Fruit fly (Drosophila melanogaster) whole organism, embryonic: ENCODE measurements around the gene CG4293.
A peak's percentile ranks its signal among the peaks of the same experiment; 100 is the strongest.

Experiments
- CG11247 ChIP-seq: fragments of 200-800 bp; sonication (Bioruptor generic); IDR thresholded peaks from 2 replicates; pipeline ENCODE4 v1.3.6; 2022; ENCODE audit warnings: missing biosample characterization, missing genetic modification characterization
- CG12299 ChIP-seq: fragments of 200-800 bp; sonication (Bioruptor generic); optimal IDR thresholded peaks from 2 replicates; lab custom pipeline; 2018; ENCODE audit warnings: missing biosample characterization, mild to moderate bottlenecking, missing genetic modification characterization
- CG12659 ChIP-seq: fragments of 200-800 bp; sonication (Bioruptor generic); optimal IDR thresholded peaks from 3 replicates; lab custom pipeline; 2017; ENCODE audit warnings: mild to moderate bottlenecking, missing biosample characterization, missing genetic modification reagents, missing genetic modification characterization
- CG14014 ChIP-seq: fragments of 200-800 bp; sonication (Bioruptor generic); IDR thresholded peaks from 2 replicates; pipeline ENCODE4 v1.3.6; 2022; ENCODE audit warnings: missing biosample characterization, missing genetic modification characterization
- CG14050 ChIP-seq: fragments of 200-800 bp; sonication (Bioruptor generic); IDR thresholded peaks from 3 replicates; pipeline ENCODE4 v1.3.6; 2022; ENCODE audit warnings: missing biosample characterization, missing genetic modification characterization
- CG1602 ChIP-seq: fragments of 200-800 bp; sonication (Bioruptor generic); optimal IDR thresholded peaks from 3 replicates; lab custom pipeline; 2016; ENCODE audit warnings: missing biosample characterization, missing genetic modification characterization
- CG16813 ChIP-seq: fragments of 200-800 bp; sonication (Bioruptor generic); IDR thresholded peaks from 3 replicates; pipeline ENCODE4 v1.3.6; 2022; ENCODE audit warnings: missing biosample characterization, missing genetic modification characterization; ENCODE audit not compliant: partially characterized antibody
- CG17612 ChIP-seq: fragments of 200-800 bp; sonication (Bioruptor generic); IDR thresholded peaks from 2 replicates; pipeline ENCODE4 v1.3.6; 2022; ENCODE audit warnings: missing biosample characterization, missing genetic modification characterization
- CG18599 ChIP-seq: fragments of 200-800 bp; sonication (Bioruptor generic); optimal IDR thresholded peaks from 3 replicates; lab custom pipeline; 2017; ENCODE audit warnings: missing biosample characterization, missing genetic modification characterization, mild to moderate bottlenecking, moderate library complexity, missing genetic modification reagents
- CG18619 ChIP-seq: fragments of 200-800 bp; sonication (Bioruptor generic); optimal IDR thresholded peaks from 3 replicates; lab custom pipeline; 2017; ENCODE audit warnings: missing biosample characterization, mild to moderate bottlenecking, missing genetic modification characterization
- CG2120 ChIP-seq: fragments of 200-800 bp; sonication (Bioruptor generic); optimal IDR thresholded peaks from 3 replicates; lab custom pipeline; 2016; ENCODE audit warnings: missing biosample characterization, missing genetic modification characterization
- CG30403 ChIP-seq: fragments of 200-800 bp; sonication (Bioruptor generic); optimal IDR thresholded peaks from 3 replicates; lab custom pipeline; 2016; ENCODE audit warnings: missing biosample characterization, missing genetic modification characterization
- CG31441 ChIP-seq: fragments of 200-800 bp; sonication (Bioruptor generic); IDR thresholded peaks from 2 replicates; pipeline ENCODE4 v1.3.6; 2022; ENCODE audit warnings: missing biosample characterization, missing genetic modification characterization
- CG6683 ChIP-seq: fragments of 200-800 bp; sonication (Bioruptor generic); optimal IDR thresholded peaks from 2 replicates; lab custom pipeline; 2017; ENCODE audit warnings: missing biosample characterization, mild to moderate bottlenecking, missing genetic modification characterization, missing genetic modification reagents
- CG7556 ChIP-seq: fragments of 200-800 bp; sonication (Bioruptor generic); optimal IDR thresholded peaks from 2 replicates; lab custom pipeline; 2017; ENCODE audit warnings: missing biosample characterization, mild to moderate bottlenecking, missing genetic modification characterization
- CG8089 ChIP-seq: fragments of 200-800 bp; sonication (Bioruptor generic); optimal IDR thresholded peaks from 3 replicates; lab custom pipeline; 2016; ENCODE audit warnings: missing biosample characterization, missing genetic modification characterization
- CG9215 ChIP-seq: fragments of 200-800 bp; sonication (Bioruptor generic); IDR thresholded peaks from 2 replicates; pipeline ENCODE4 v1.3.6; 2022; ENCODE audit warnings: missing biosample characterization, missing genetic modification characterization
- CG9437 ChIP-seq: fragments of 200-800 bp; sonication (Bioruptor generic); optimal IDR thresholded peaks from 2 replicates; lab custom pipeline; 2018; ENCODE audit warnings: missing biosample characterization, mild to moderate bottlenecking, missing genetic modification characterization
- CG9609 ChIP-seq: fragments of 200-800 bp; sonication (Bioruptor generic); optimal IDR thresholded peaks from 3 replicates; lab custom pipeline; 2016; ENCODE audit warnings: missing biosample characterization, missing genetic modification characterization
- CG9932 ChIP-seq: fragments of 200-800 bp; sonication (Bioruptor generic); IDR thresholded peaks from 2 replicates; pipeline ENCODE4 v1.3.6; 2022; ENCODE audit warnings: missing biosample characterization, missing genetic modification characterization
- CkIIα-i1 ChIP-seq: fragments of 200-800 bp; sonication (Bioruptor generic); IDR thresholded peaks from 2 replicates; pipeline ENCODE4 v1.3.6; 2022; ENCODE audit warnings: missing biosample characterization, missing genetic modification characterization
- E2f2 ChIP-seq: fragments of 200-800 bp; sonication (Bioruptor generic); IDR thresholded peaks from 2 replicates; pipeline ENCODE4 v1.3.6; 2022; ENCODE audit warnings: missing biosample characterization, missing genetic modification characterization
- Ets97D ChIP-seq: fragments of 200-800 bp; sonication (Bioruptor generic); optimal IDR thresholded peaks from 3 replicates; lab custom pipeline; 2016; ENCODE audit warnings: missing biosample characterization, missing genetic modification characterization
- HLHmδ ChIP-seq: fragments of 200-800 bp; sonication (Bioruptor generic); optimal IDR thresholded peaks from 2 replicates; lab custom pipeline; 2018; ENCODE audit warnings: missing biosample characterization, mild to moderate bottlenecking, missing genetic modification characterization, moderate library complexity
- HmgZ ChIP-seq: fragments of 200-800 bp; sonication (Bioruptor generic); optimal IDR thresholded peaks from 2 replicates; lab custom pipeline; 2018; ENCODE audit warnings: missing biosample characterization, mild to moderate bottlenecking, missing genetic modification characterization
- Nf-YB ChIP-seq: fragments of 200-800 bp; sonication (Bioruptor generic); optimal IDR thresholded peaks from 3 replicates; lab custom pipeline; 2019; ENCODE audit warnings: missing biosample characterization, mild to moderate bottlenecking, missing genetic modification characterization, moderate library complexity
- Oaz ChIP-seq: fragments of 200-800 bp; sonication (Bioruptor generic); IDR thresholded peaks from 2 replicates; pipeline ENCODE4 v1.3.6; 2022; ENCODE audit warnings: missing biosample characterization, missing genetic modification characterization
- Optix ChIP-seq: fragments of 200-800 bp; sonication (Bioruptor generic); IDR thresholded peaks from 3 replicates; pipeline ENCODE4 v1.3.6; 2022; ENCODE audit warnings: missing biosample characterization, missing genetic modification characterization
- Side ChIP-seq: fragments of 200-800 bp; sonication (Bioruptor generic); optimal IDR thresholded peaks from 2 replicates; lab custom pipeline; 2016; ENCODE audit warnings: missing biosample characterization, missing genetic modification characterization
- Xrp1 ChIP-seq: fragments of 200-800 bp; sonication (Bioruptor generic); IDR thresholded peaks from 2 replicates; pipeline ENCODE4 v1.3.6; 2022; ENCODE audit warnings: missing biosample characterization, missing genetic modification characterization
- al ChIP-seq: fragments of 200-800 bp; sonication (Bioruptor generic); IDR thresholded peaks from 2 replicates; pipeline ENCODE4 v1.3.6; 2022; ENCODE audit warnings: missing biosample characterization, missing genetic modification characterization
- ase ChIP-seq: fragments of 200-800 bp; sonication (Bioruptor generic); IDR thresholded peaks from 3 replicates; pipeline ENCODE4 v1.3.6; 2022; ENCODE audit warnings: missing biosample characterization, missing genetic modification characterization
- crc ChIP-seq: fragments of 200-800 bp; sonication (Bioruptor generic); optimal IDR thresholded peaks from 2 replicates; lab custom pipeline; 2016; ENCODE audit warnings: missing biosample characterization, missing genetic modification characterization
- cwo ChIP-seq: fragments of 200-800 bp; sonication (Bioruptor generic); optimal IDR thresholded peaks from 3 replicates; lab custom pipeline; 2017; ENCODE audit warnings: missing biosample characterization, missing genetic modification characterization, mild to moderate bottlenecking, moderate library complexity, missing genetic modification reagents
- dan ChIP-seq: fragments of 200-800 bp; sonication (Bioruptor generic); IDR thresholded peaks from 2 replicates; pipeline ENCODE4 v1.3.6; 2022; ENCODE audit warnings: missing biosample characterization, missing genetic modification characterization
- fd64A ChIP-seq: fragments of 200-800 bp; sonication (Bioruptor generic); optimal IDR thresholded peaks from 3 replicates; lab custom pipeline; 2018; ENCODE audit warnings: missing biosample characterization, mild to moderate bottlenecking, missing genetic modification characterization
- fu2 ChIP-seq: fragments of 200-800 bp; sonication (Bioruptor generic); optimal IDR thresholded peaks from 2 replicates; lab custom pipeline; 2016; ENCODE audit warnings: missing biosample characterization, missing genetic modification characterization
- grn ChIP-seq: fragments of 200-800 bp; sonication (Bioruptor generic); optimal IDR thresholded peaks from 3 replicates; lab custom pipeline; 2017; ENCODE audit warnings: missing biosample characterization, missing genetic modification characterization
- hb ChIP-seq: fragments of 200-800 bp; sonication (Bioruptor generic); IDR thresholded peaks from 3 replicates; pipeline ENCODE4 v1.3.6; 2022; ENCODE audit warnings: missing biosample characterization, missing genetic modification characterization; ENCODE audit not compliant: partially characterized antibody
- pita ChIP-seq: fragments of 200-800 bp; sonication (Bioruptor generic); optimal IDR thresholded peaks from 2 replicates; lab custom pipeline; 2017; ENCODE audit warnings: missing biosample characterization, mild to moderate bottlenecking, missing genetic modification characterization
- prd ChIP-seq, 3 experiments: fragments of >200 bp in 2 of 3; fragments of 200-800 bp in 1 of 3; sonication (Bioruptor generic) in 1 of 3; optimal IDR thresholded peaks in 2 of 3; IDR thresholded peaks in 1 of 3; 2 replicates in 2 of 3; 3 replicates in 1 of 3; pipeline versions ENCODE4 v1.3.6 to Lab custom; 2017 to 2022; ENCODE audit warnings: missing biosample characterization in 1 of 3, missing genetic modification characterization in 1 of 3
- pzg ChIP-seq: fragments of 200-800 bp; sonication (Bioruptor generic); optimal IDR thresholded peaks from 3 replicates; lab custom pipeline; 2018; ENCODE audit warnings: missing biosample characterization, mild to moderate bottlenecking, missing genetic modification characterization, moderate library complexity
- salm ChIP-seq: fragments of 200-800 bp; sonication (Bioruptor generic); optimal IDR thresholded peaks from 2 replicates; lab custom pipeline; 2018; ENCODE audit warnings: missing biosample characterization, mild to moderate bottlenecking, missing genetic modification characterization
- sc ChIP-seq, 3 experiments: fragments of >200 bp in 2 of 3; fragments of 200-800 bp in 1 of 3; sonication (Bioruptor generic) in 1 of 3; optimal IDR thresholded peaks; 2 replicates in 2 of 3; 3 replicates in 1 of 3; lab custom pipeline; 2017; ENCODE audit warnings: mild to moderate bottlenecking in 1 of 3, missing biosample characterization in 1 of 3, missing genetic modification characterization in 1 of 3, missing genetic modification reagents in 1 of 3
- sd ChIP-seq: fragments of 200-800 bp; sonication (Bioruptor generic); optimal IDR thresholded peaks from 3 replicates; lab custom pipeline; 2018; ENCODE audit warnings: missing biosample characterization, mild to moderate bottlenecking, missing genetic modification characterization, moderate library complexity
- sim ChIP-seq: fragments of 200-800 bp; sonication (Bioruptor generic); IDR thresholded peaks from 2 replicates; pipeline ENCODE4 v1.3.6; 2022; ENCODE audit warnings: missing biosample characterization, missing genetic modification characterization
- sisA ChIP-seq: fragments of 200-800 bp; sonication (Bioruptor generic); IDR thresholded peaks from 2 replicates; pipeline ENCODE4 v1.3.6; 2022; ENCODE audit warnings: missing biosample characterization, missing genetic modification characterization
- slbo ChIP-seq: fragments of 200-800 bp; sonication (Bioruptor generic); IDR thresholded peaks from 2 replicates; pipeline ENCODE4 v1.3.6; 2022; ENCODE audit warnings: missing biosample characterization, missing genetic modification characterization
- sna ChIP-seq: fragments of 200-800 bp; sonication (Bioruptor generic); IDR thresholded peaks from 2 replicates; pipeline ENCODE4 v1.3.6; 2022; ENCODE audit warnings: missing biosample characterization, missing genetic modification characterization; ENCODE audit not compliant: partially characterized antibody

The CG4293 gene

DNA sequence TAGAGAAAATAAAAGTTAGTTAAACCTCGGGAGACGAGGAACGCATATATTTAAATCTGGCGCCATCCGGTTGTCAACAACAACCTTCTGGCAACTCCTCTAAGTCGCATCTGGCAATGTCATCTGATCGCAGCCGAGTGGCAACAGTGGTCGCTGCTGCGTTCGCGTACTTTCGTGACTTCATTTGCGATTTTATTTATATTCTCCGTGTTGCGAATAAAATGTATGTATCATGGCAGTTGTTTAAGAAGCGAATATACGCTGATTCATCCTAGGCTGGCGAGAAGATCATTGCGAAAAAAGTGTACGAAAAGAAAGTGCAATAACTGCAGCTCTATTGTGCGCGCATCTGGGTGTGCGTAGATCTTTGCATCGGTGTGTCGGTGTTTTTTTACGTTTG, 33.8 kb downstream of the CG4293 start, which contains the start of gene svr (continued):
- TF ChIP-seq HLHmδ (no peak), hb (GFP tag; lab: Robert Waterston, UW) (no peak), CG9437 (GFP tag; lab: Kevin White, UChicago) (no peak), CG12299 (tag; lab: Kevin White, UChicago) (no peak), fd64A (GFP tag; lab: Kevin White, UChicago) (no peak), ase (GFP tag; lab: Robert Waterston, UW) (no peak), CG14050 (GFP tag; lab: Robert Waterston, UW) (no peak), CG9215 (GFP tag; lab: Robert Waterston, UW) (peak; percentile 59), pzg (GFP tag; lab: Kevin White, UChicago) (peak; percentile 75), CG9932 (GFP tag; lab: Robert Waterston, UW) (no peak), CG16813 (GFP tag; lab: Robert Waterston, UW) (no peak), al (GFP tag; lab: Robert Waterston, UW) (no peak), sim (GFP tag; lab: Robert Waterston, UW) (no peak), CkIIα-i1 (no peak), CG12659 (GFP tag; lab: Kevin White, UChicago) (peak; percentile 48), CG9609 (GFP tag; lab: Kevin White, UChicago) (no peak)

DNA sequence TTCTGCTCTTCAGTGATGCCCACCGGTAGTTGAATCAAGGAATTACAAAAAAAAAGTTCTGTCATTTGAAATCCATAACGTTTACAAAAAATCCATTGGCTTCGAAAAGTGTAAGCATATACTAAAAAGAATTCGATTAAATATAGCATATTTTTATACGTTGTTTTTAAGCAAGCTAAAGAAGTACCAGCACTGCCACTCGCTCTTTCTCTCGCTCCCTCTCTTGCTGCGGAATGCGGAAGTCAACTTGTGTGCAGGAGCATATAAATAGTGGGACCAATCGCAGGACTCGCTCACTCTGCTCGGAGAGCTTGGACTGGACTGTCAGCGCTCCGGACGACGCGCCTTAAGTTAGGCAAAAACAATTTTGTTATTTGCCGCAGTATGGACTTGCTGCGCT, 35.5 kb downstream of the CG4293 start, which contains the start of gene CG17778:
CG17778 (plus strand) TSS at position 8 of the 400 bp plus-strand sequence.
- TF ChIP-seq slbo: peak; percentile 30; the same call in 1 of the 2 replicates
- no peak for TF ChIP-seq CG30403 (GFP tag; lab: Kevin White, UChicago)
- no peak for TF ChIP-seq prd (optimal IDR thresholded peaks at IDR 0.05; lab: Kevin White, UChicago)
- TF ChIP-seq prd (GFP tag; IDR thresholded peaks at IDR 0.05; lab: Robert Waterston, UW): 0 out of 3 replicates have a peak, but pooled peaks have one; percentile 26
- TF ChIP-seq E2f2 (GFP tag; lab: Robert Waterston, UW): no peak; the same call in 1 of the 2 replicates
- TF ChIP-seq hb (GFP tag; lab: Robert Waterston, UW): no peak
- TF ChIP-seq Optix: no peak
- peak; percentile 32 for TF ChIP-seq CG2120 (GFP tag; lab: Kevin White, UChicago)
- TF ChIP-seq CG18599 (GFP tag; lab: Kevin White, UChicago): peak; percentile 60
- no peak for TF ChIP-seq dan (GFP tag; lab: Robert Waterston, UW)
- TF ChIP-seq CG1602: no peak
- TF ChIP-seq CG7556: no peak
- TF ChIP-seq Ets97D (GFP tag; lab: Kevin White, UChicago): no peak
- TF ChIP-seq Xrp1 (GFP tag; lab: Robert Waterston, UW): no peak
- no peak for TF ChIP-seq crc
- peak; percentile 2 for TF ChIP-seq cwo (GFP tag; lab: Kevin White, UChicago)
- no peak for TF ChIP-seq Side (GFP tag; lab: Kevin White, UChicago)
- TF ChIP-seq CG17612: no peak
- no peak for TF ChIP-seq Oaz (GFP tag; lab: Robert Waterston, UW)
- no peak for TF ChIP-seq fd64A (GFP tag; lab: Kevin White, UChicago)
- TF ChIP-seq sim (GFP tag; lab: Robert Waterston, UW): no peak
- TF ChIP-seq grn (GFP tag; lab: Kevin White, UChicago): no peak
- no peak for TF ChIP-seq CG18619 (GFP tag; lab: Kevin White, UChicago)
- no peak for TF ChIP-seq CG31441 (GFP tag; lab: Robert Waterston, UW)
- no peak for TF ChIP-seq sna (GFP tag; lab: Robert Waterston, UW)
- no peak for TF ChIP-seq HmgZ (tag; lab: Kevin White, UChicago)
- no peak for TF ChIP-seq CG6683 (GFP tag; lab: Kevin White, UChicago)
- peak; percentile 55 for TF ChIP-seq sd (tag; lab: Kevin White, UChicago)
- no peak for TF ChIP-seq pzg (GFP tag; lab: Kevin White, UChicago)
- 0 out of 2 replicates have a peak, but pooled peaks have one; percentile 36 for TF ChIP-seq CG14014 (GFP tag; lab: Robert Waterston, UW)
- no peak for TF ChIP-seq fu2 (GFP tag; lab: Kevin White, UChicago)
- TF ChIP-seq Nf-YB (GFP tag; lab: Kevin White, UChicago): peak; percentile 28
- no peak for TF ChIP-seq sisA (GFP tag; lab: Robert Waterston, UW)
- TF ChIP-seq CG11247 (GFP tag; lab: Robert Waterston, UW): no peak
- no peak for TF ChIP-seq sc (optimal IDR thresholded peaks at IDR 0.05; lab: Kevin White, UChicago)
- no peak for TF ChIP-seq sc (GFP tag; optimal IDR thresholded peaks at IDR 0.05; lab: Kevin White, UChicago)
- TF ChIP-seq pita (GFP tag; lab: Kevin White, UChicago): no peak
- TF ChIP-seq salm (tag; lab: Kevin White, UChicago): no peak
- no peak for TF ChIP-seq CG8089
